Fruit fly (Drosophila melanogaster) whole organism, embryonic: ENCODE measurements around the gene CG5157.

ENCODE experiments used
- Adf1 ChIP-seq: fragments of 200-800 bp; sonication (Bioruptor generic); IDR thresholded peaks from 2 replicates; pipeline ENCODE4 v1.3.6; 2022; ENCODE audit warnings: missing biosample characterization, missing genetic modification characterization
- Awh ChIP-seq: fragments of 200-800 bp; sonication (Bioruptor generic); IDR thresholded peaks from 2 replicates; pipeline ENCODE4, ENCODE4 v1.3.6; 2022; ENCODE audit warnings: missing biosample characterization, missing genetic modification characterization
- CG10274 ChIP-seq: fragments of 200-800 bp; sonication (Bioruptor generic); optimal IDR thresholded peaks from 3 replicates; lab custom pipeline; 2017; ENCODE audit warnings: missing biosample characterization, mild to moderate bottlenecking, missing genetic modification characterization
- CG11695 ChIP-seq: fragments of 200-800 bp; sonication (Bioruptor generic); IDR thresholded peaks from 3 replicates; pipeline ENCODE4 v1.3.6; 2022; ENCODE audit warnings: missing biosample characterization, missing genetic modification characterization
- CG12104 ChIP-seq: fragments of 200-800 bp; sonication (Bioruptor generic); optimal IDR thresholded peaks from 3 replicates; lab custom pipeline; 2016; ENCODE audit warnings: missing biosample characterization, missing genetic modification characterization
- CG12236 ChIP-seq: fragments of 200-800 bp; sonication (Bioruptor generic); optimal IDR thresholded peaks from 2 replicates; lab custom pipeline; 2016; ENCODE audit warnings: missing biosample characterization, missing genetic modification characterization
- CG1233 ChIP-seq: fragments of 200-800 bp; sonication (Bioruptor generic); optimal IDR thresholded peaks from 4 replicates; lab custom pipeline; 2018; ENCODE audit warnings: missing biosample characterization, mild to moderate bottlenecking, missing genetic modification characterization
- CG12659 ChIP-seq: fragments of 200-800 bp; sonication (Bioruptor generic); optimal IDR thresholded peaks from 3 replicates; lab custom pipeline; 2017; ENCODE audit warnings: mild to moderate bottlenecking, missing biosample characterization, missing genetic modification reagents, missing genetic modification characterization
- CG15269 ChIP-seq: fragments of 200-800 bp; sonication (Bioruptor generic); optimal IDR thresholded peaks from 2 replicates; lab custom pipeline; 2018; ENCODE audit warnings: missing biosample characterization, mild to moderate bottlenecking, missing genetic modification characterization, moderate library complexity
- CG1603 ChIP-seq: fragments of 200-800 bp; sonication (Bioruptor generic); optimal IDR thresholded peaks from 2 replicates; lab custom pipeline; 2019; ENCODE audit warnings: missing biosample characterization, mild to moderate bottlenecking, missing genetic modification characterization, moderate library complexity
- CG17359 ChIP-seq: fragments of 200-800 bp; sonication (Bioruptor generic); optimal IDR thresholded peaks from 3 replicates; lab custom pipeline; 2018; ENCODE audit warnings: missing biosample characterization, mild to moderate bottlenecking, missing genetic modification characterization, moderate library complexity
- CG17385 ChIP-seq: fragments of 200-800 bp; sonication (Bioruptor generic); optimal IDR thresholded peaks from 3 replicates; lab custom pipeline; 2018; ENCODE audit warnings: missing biosample characterization, mild to moderate bottlenecking, missing genetic modification characterization
- CG18262 ChIP-seq: fragments of 200-800 bp; optimal IDR thresholded peaks from 3 replicates; lab custom pipeline; 2019; ENCODE audit warnings: missing biosample characterization, mild to moderate bottlenecking, missing genetic modification characterization, moderate library complexity
- CG18599 ChIP-seq: fragments of 200-800 bp; sonication (Bioruptor generic); optimal IDR thresholded peaks from 3 replicates; lab custom pipeline; 2017; ENCODE audit warnings: missing biosample characterization, missing genetic modification characterization, mild to moderate bottlenecking, moderate library complexity, missing genetic modification reagents
- CG2120 ChIP-seq: fragments of 200-800 bp; sonication (Bioruptor generic); optimal IDR thresholded peaks from 3 replicates; lab custom pipeline; 2016; ENCODE audit warnings: missing biosample characterization, missing genetic modification characterization
- CG3407 ChIP-seq: fragments of 200-800 bp; sonication (Bioruptor generic); optimal IDR thresholded peaks from 2 replicates; lab custom pipeline; 2018; ENCODE audit warnings: missing biosample characterization, mild to moderate bottlenecking, missing genetic modification characterization
- CG7928 ChIP-seq: fragments of 200-800 bp; sonication (Bioruptor generic); optimal IDR thresholded peaks from 2 replicates; lab custom pipeline; 2017; ENCODE audit warnings: missing biosample characterization, mild to moderate bottlenecking, missing genetic modification characterization
- CG8478 ChIP-seq: fragments of >200 bp; optimal IDR thresholded peaks from 2 replicates; lab custom pipeline; 2018
- CG9932 ChIP-seq: fragments of 200-800 bp; sonication (Bioruptor generic); IDR thresholded peaks from 2 replicates; pipeline ENCODE4 v1.3.6; 2022; ENCODE audit warnings: missing biosample characterization, missing genetic modification characterization
- CkIIα-i1 ChIP-seq: fragments of 200-800 bp; sonication (Bioruptor generic); IDR thresholded peaks from 2 replicates; pipeline ENCODE4 v1.3.6; 2022; ENCODE audit warnings: missing biosample characterization, missing genetic modification characterization
- CoRest ChIP-seq: fragments of 200-800 bp; sonication (Bioruptor generic); optimal IDR thresholded peaks from 3 replicates; lab custom pipeline; 2018; ENCODE audit warnings: missing biosample characterization, mild to moderate bottlenecking, missing genetic modification characterization, moderate library complexity
- Doc2 ChIP-seq: fragments of 200-800 bp; sonication (Bioruptor generic); IDR thresholded peaks from 2 replicates; pipeline ENCODE4 v1.3.6; 2022; ENCODE audit warnings: missing biosample characterization, missing genetic modification characterization
- Eip74EF ChIP-seq, 2 experiments: fragments of 200-800 bp in 1 of 2; fragments of >200 bp in 1 of 2; sonication (Bioruptor generic) in 1 of 2; optimal IDR thresholded peaks; 2 replicates each; lab custom pipeline; 2017 to 2019; ENCODE audit warnings: missing biosample characterization in 2 of 2, missing genetic modification characterization in 2 of 2, mild to moderate bottlenecking in 1 of 2, moderate library complexity in 1 of 2
- Ets65A ChIP-seq: fragments of 200-800 bp; sonication (Bioruptor generic); peaks from one replicate; lab custom pipeline; 2016; ENCODE audit warnings: missing biosample characterization, missing genetic modification characterization
- Fer3 ChIP-seq: fragments of 200-800 bp; sonication (Bioruptor generic); optimal IDR thresholded peaks from 2 replicates; lab custom pipeline; 2018; ENCODE audit warnings: missing biosample characterization, mild to moderate bottlenecking, missing genetic modification characterization, moderate library complexity
- H15 ChIP-seq: fragments of 200-800 bp; sonication (Bioruptor generic); IDR thresholded peaks from 3 replicates; pipeline ENCODE4 v1.3.6; 2022; ENCODE audit warnings: missing biosample characterization, missing genetic modification characterization
- Hr3 ChIP-seq: fragments of 200-800 bp; sonication (Bioruptor generic); optimal IDR thresholded peaks from 3 replicates; lab custom pipeline; 2016; ENCODE audit warnings: missing biosample characterization, missing genetic modification characterization
- Lpt ChIP-seq: fragments of >200 bp; optimal IDR thresholded peaks from 2 replicates; lab custom pipeline; 2018; ENCODE audit warnings: missing biosample characterization, missing genetic modification characterization
- Oli ChIP-seq: fragments of 200-800 bp; sonication (Bioruptor generic); optimal IDR thresholded peaks from 2 replicates; lab custom pipeline; 2018; ENCODE audit warnings: missing biosample characterization, mild to moderate bottlenecking, missing genetic modification characterization, moderate library complexity
- Optix ChIP-seq: fragments of 200-800 bp; sonication (Bioruptor generic); IDR thresholded peaks from 3 replicates; pipeline ENCODE4 v1.3.6; 2022; ENCODE audit warnings: missing biosample characterization, missing genetic modification characterization
- TFAM ChIP-seq: fragments of 200-800 bp; sonication (Bioruptor generic); optimal IDR thresholded peaks from 2 replicates; lab custom pipeline; 2017; ENCODE audit warnings: missing biosample characterization, missing genetic modification characterization, inconsistent platforms
- Vsx1 ChIP-seq: fragments of 200-800 bp; sonication (Bioruptor generic); optimal IDR thresholded peaks from 2 replicates; lab custom pipeline; 2017; ENCODE audit warnings: missing biosample characterization, mild to moderate bottlenecking, missing genetic modification characterization, missing genetic modification reagents
- chm ChIP-seq: fragments of 200-800 bp; sonication (Bioruptor generic); IDR thresholded peaks from 2 replicates; pipeline ENCODE4 v1.3.6; 2022; ENCODE audit warnings: missing biosample characterization, missing genetic modification characterization
- danr ChIP-seq: fragments of 200-800 bp; sonication (Bioruptor generic); IDR thresholded peaks from 2 replicates; pipeline ENCODE4 v1.3.6; 2022; ENCODE audit warnings: missing biosample characterization, missing genetic modification characterization
- dpn ChIP-seq, 2 experiments: fragments of 200-800 bp; sonication (Bioruptor generic); optimal IDR thresholded peaks; 3 replicates each; lab custom pipeline; 2016; ENCODE audit warnings: missing biosample characterization in 2 of 2, missing genetic modification characterization in 2 of 2
- ems ChIP-seq: fragments of 200-800 bp; sonication (Bioruptor generic); optimal IDR thresholded peaks from 3 replicates; lab custom pipeline; 2016; ENCODE audit warnings: missing biosample characterization, missing genetic modification characterization
- gcm ChIP-seq: fragments of 200-800 bp; sonication (Bioruptor generic); optimal IDR thresholded peaks from 2 replicates; lab custom pipeline; 2019; ENCODE audit warnings: missing biosample characterization, mild to moderate bottlenecking, missing genetic modification characterization, moderate library complexity
- gro ChIP-seq: fragments of 200-800 bp; sonication (Bioruptor generic); optimal IDR thresholded peaks from 2 replicates; lab custom pipeline; 2016; ENCODE audit warnings: missing biosample characterization, missing genetic modification characterization
- jumu ChIP-seq: fragments of 200-800 bp; sonication (Bioruptor generic); optimal IDR thresholded peaks from 3 replicates; lab custom pipeline; 2016; ENCODE audit warnings: missing biosample characterization, missing genetic modification characterization
- lbe ChIP-seq: fragments of 200-800 bp; sonication (Bioruptor generic); optimal IDR thresholded peaks from 2 replicates; lab custom pipeline; 2016; ENCODE audit warnings: missing biosample characterization, mild to moderate bottlenecking, missing genetic modification characterization
- lilli ChIP-seq: fragments of 200-800 bp; sonication (Bioruptor generic); optimal IDR thresholded peaks from 3 replicates; lab custom pipeline; 2016; ENCODE audit warnings: missing biosample characterization, missing genetic modification characterization
- lola ChIP-seq, 3 experiments: fragments of >200 bp in 2 of 3; fragments of 200-800 bp in 1 of 3; sonication (Bioruptor generic) in 1 of 3; optimal IDR thresholded peaks; 2 replicates each; lab custom pipeline; 2017 to 2019; ENCODE audit warnings: missing biosample characterization in 3 of 3, missing genetic modification characterization in 3 of 3, mild to moderate bottlenecking in 1 of 3, moderate library complexity in 1 of 3
- pfk ChIP-seq: fragments of 200-800 bp; sonication (Bioruptor generic); optimal IDR thresholded peaks from 2 replicates; lab custom pipeline; 2018; ENCODE audit warnings: missing biosample characterization, mild to moderate bottlenecking, missing genetic modification characterization, moderate library complexity
- pzg ChIP-seq: fragments of 200-800 bp; sonication (Bioruptor generic); optimal IDR thresholded peaks from 3 replicates; lab custom pipeline; 2018; ENCODE audit warnings: missing biosample characterization, mild to moderate bottlenecking, missing genetic modification characterization, moderate library complexity
- slbo ChIP-seq: fragments of 200-800 bp; sonication (Bioruptor generic); IDR thresholded peaks from 2 replicates; pipeline ENCODE4 v1.3.6; 2022; ENCODE audit warnings: missing biosample characterization, missing genetic modification characterization
- slou ChIP-seq: fragments of 200-800 bp; sonication (Bioruptor generic); optimal IDR thresholded peaks from 3 replicates; lab custom pipeline; 2016; ENCODE audit warnings: missing biosample characterization, missing genetic modification characterization
- tin ChIP-seq: fragments of 200-800 bp; sonication (Bioruptor generic); optimal IDR thresholded peaks from 3 replicates; lab custom pipeline; 2016; ENCODE audit warnings: missing biosample characterization, missing genetic modification characterization
- tio ChIP-seq: fragments of 200-800 bp; sonication (Bioruptor generic); optimal IDR thresholded peaks from 2 replicates; lab custom pipeline; 2017; ENCODE audit warnings: missing biosample characterization, missing genetic modification characterization, inconsistent platforms
- twi ChIP-seq: fragments of 200-800 bp; optimal IDR thresholded peaks from 2 replicates; lab custom pipeline; 2019; ENCODE audit warnings: missing biosample characterization, mild to moderate bottlenecking, missing genetic modification characterization, moderate library complexity
- tx ChIP-seq: fragments of 200-800 bp; sonication (Bioruptor generic); optimal IDR thresholded peaks from 2 replicates; lab custom pipeline; 2016; ENCODE audit warnings: missing biosample characterization, missing genetic modification characterization

The CG5157 gene

DNA sequence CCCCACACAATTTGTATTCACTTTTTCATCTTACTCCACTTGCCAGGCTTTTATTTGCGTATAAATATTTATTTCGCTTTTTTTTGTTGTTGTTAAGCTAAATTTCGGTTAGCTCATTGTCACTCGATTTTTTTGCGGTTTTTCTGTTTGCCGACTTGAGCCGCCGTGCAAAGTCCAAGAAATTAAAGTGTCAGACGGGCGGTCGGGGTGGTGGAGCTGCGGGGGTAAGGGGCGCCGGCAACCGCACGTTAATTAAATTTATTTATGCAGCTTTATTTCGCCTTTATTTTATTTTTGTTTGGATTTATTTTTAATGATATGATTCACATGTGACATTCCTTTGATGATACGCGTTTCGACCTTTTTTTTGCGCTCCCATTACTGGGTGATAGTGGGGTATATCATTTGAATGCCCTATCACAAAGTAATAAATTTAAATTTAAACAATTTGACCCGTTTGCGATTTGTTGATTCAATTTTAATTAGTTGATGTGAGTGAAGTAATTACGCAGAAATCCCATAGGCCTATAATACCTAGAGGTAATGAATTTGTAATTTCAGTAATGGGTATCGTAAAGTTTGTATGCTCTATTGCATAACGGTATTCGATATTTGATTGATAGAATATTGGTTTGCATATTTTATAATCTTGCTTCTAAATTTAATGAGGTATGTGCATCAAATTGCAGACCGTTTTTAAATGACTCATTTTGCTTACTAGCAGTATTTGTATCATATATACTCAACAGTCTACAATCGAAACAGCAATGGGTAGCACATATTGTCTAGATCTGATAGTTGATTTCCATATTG, 27.9 kb upstream of the CG5157 start (continued):
- no peak for TF ChIP-seq gcm
- TF ChIP-seq Eip74EF (GFP tag; optimal IDR thresholded peaks at IDR 0.05; lab: Kevin White, UChicago), result no peak
- peak; percentile 69 for TF ChIP-seq CoRest (tag; lab: Kevin White, UChicago)
- TF ChIP-seq slbo (GFP tag; lab: Robert Waterston, UW), result peak; percentile 78
- TF ChIP-seq lola (GFP tag; optimal IDR thresholded peaks at IDR 0.05; lab: Kevin White, UChicago), result no peak
- 0 out of 2 replicates have a peak, but pooled peaks have one; percentile 25 for TF ChIP-seq Awh
- TF ChIP-seq danr (GFP tag; lab: Robert Waterston, UW), result no peak
- TF ChIP-seq Adf1 (GFP tag; lab: Robert Waterston, UW), result no peak
- no peak for TF ChIP-seq Optix (GFP tag; lab: Robert Waterston, UW)
- TF ChIP-seq slou (GFP tag; lab: Kevin White, UChicago), result peak; percentile 51
- no peak for TF ChIP-seq pzg
- peak; percentile 44 to 60 for TF ChIP-seq dpn (GFP tag; optimal IDR thresholded peaks at IDR 0.05; lab: Kevin White, UChicago)
- peak; percentile 42 for TF ChIP-seq CG15269
- peak; percentile 66 for TF ChIP-seq tio (GFP tag; lab: Kevin White, UChicago)
- TF ChIP-seq CG1603, result no peak
- peak; percentile 47 for TF ChIP-seq CG10274 (GFP tag; lab: Kevin White, UChicago)
- peak; percentile 9 for TF ChIP-seq CG18599 (GFP tag; lab: Kevin White, UChicago)
- peak; percentile 31 for TF ChIP-seq CG17385 (GFP tag; lab: Kevin White, UChicago)
- no peak for TF ChIP-seq CG8478
- TF ChIP-seq pfk (GFP tag; lab: Kevin White, UChicago), result no peak
- TF ChIP-seq Ets65A (GFP tag; lab: Kevin White, UChicago), result peak; percentile 89
- TF ChIP-seq tx (GFP tag; lab: Kevin White, UChicago), result peak; percentile 22
- peak; percentile 5 for TF ChIP-seq jumu
- TF ChIP-seq CG9932, result peak; percentile 74
- peak; percentile 57 for TF ChIP-seq lbe (GFP tag; lab: Kevin White, UChicago)
- TF ChIP-seq gro (GFP tag; lab: Kevin White, UChicago), result peak; percentile 33
- no peak for TF ChIP-seq CG3407
- TF ChIP-seq Doc2 (GFP tag; lab: Robert Waterston, UW), result no peak
- no peak for TF ChIP-seq Lpt (GFP tag; lab: Kevin White, UChicago)
- TF ChIP-seq TFAM (GFP tag; lab: Kevin White, UChicago), result no peak
- TF ChIP-seq Fer3 (tag; lab: Kevin White, UChicago), result peak; percentile 34
- no peak for TF ChIP-seq twi
- peak; percentile 29 for TF ChIP-seq Hr3 (GFP tag; lab: Kevin White, UChicago)
- TF ChIP-seq ems (GFP tag; lab: Kevin White, UChicago), result no peak
- TF ChIP-seq CkIIα-i1 (GFP tag; lab: Robert Waterston, UW), result no peak
- peak; percentile 48 for TF ChIP-seq Oli (tag; lab: Kevin White, UChicago)
- TF ChIP-seq CG12104 (GFP tag; lab: Kevin White, UChicago), result peak; percentile 11
- peak; percentile 18 for TF ChIP-seq CG7928 (GFP tag; lab: Kevin White, UChicago)
- TF ChIP-seq Vsx1, result no peak
- TF ChIP-seq CG12236 (GFP tag; lab: Kevin White, UChicago), result peak; percentile 1
- TF ChIP-seq tin (GFP tag; lab: Kevin White, UChicago), result peak; percentile 22
- peak; percentile 0 for TF ChIP-seq CG18262 (tag; lab: Kevin White, UChicago)
- no peak for TF ChIP-seq H15 (GFP tag; lab: Robert Waterston, UW)
- TF ChIP-seq CG12659 (GFP tag; lab: Kevin White, UChicago), result peak; percentile 28
- peak; percentile 29 for TF ChIP-seq CG1233
- no peak for TF ChIP-seq chm (GFP tag; lab: Robert Waterston, UW)
- peak; percentile 50; the same call in 1 of the 3 replicates for TF ChIP-seq CG11695 (GFP tag; lab: Robert Waterston, UW)
- peak; percentile 31 for TF ChIP-seq CG17359
- TF ChIP-seq lilli (GFP tag; lab: Kevin White, UChicago), result peak; percentile 78
- peak; percentile 86 for TF ChIP-seq CG2120 (GFP tag; lab: Kevin White, UChicago)
